Worm (Caenorhabditis elegans) whole organism, young adult: ENCODE measurements around the gene exc-14.

Source experiments
- Y79H2A.3 ChIP-seq: fragments of 200-800 bp; sonication (Bioruptor generic); conservative IDR thresholded peaks from 2 replicates; pipeline ENCODE4 v1.3.6; 2022; ENCODE audit warnings: missing genetic modification reagents, missing genetic modification characterization, missing compliant biosample characterization
- Y95B8A.8 ChIP-seq: fragments of 200-800 bp; sonication (Bioruptor generic); IDR thresholded peaks from 2 replicates; pipeline ENCODE4 v1.3.6; 2022; ENCODE audit warnings: missing genetic modification reagents, missing genetic modification characterization, missing compliant biosample characterization
- aptf-3 ChIP-seq: fragments of 200-800 bp; sonication (Bioruptor generic); IDR thresholded peaks from 2 replicates; pipeline ENCODE4 v1.3.6; 2022; ENCODE audit warnings: missing genetic modification characterization, missing compliant biosample characterization
- ceh-27 ChIP-seq: fragments of 200-800 bp; sonication (Bioruptor generic); optimal IDR thresholded peaks from 2 replicates; lab custom pipeline; 2018; ENCODE audit warnings: mild to moderate bottlenecking, missing genetic modification characterization, moderate library complexity, missing compliant biosample characterization
- ceh-79 ChIP-seq: sonication (generic microtip); optimal IDR thresholded peaks from 2 replicates; lab custom pipeline; 2017; ENCODE audit warnings: mild to moderate bottlenecking, missing genetic modification characterization, missing compliant biosample characterization
- him-1 ChIP-seq: sonication (generic microtip); optimal IDR thresholded peaks from 2 replicates; lab custom pipeline; 2016; ENCODE audit warnings: missing genotype, missing genetic modification reagents, missing genetic modification characterization, missing compliant biosample characterization
- lsl-1 ChIP-seq: fragments of 200-800 bp; sonication (Bioruptor generic); optimal IDR thresholded peaks from 2 replicates; lab custom pipeline; 2018; ENCODE audit warnings: mild to moderate bottlenecking, missing genetic modification characterization, moderate library complexity, missing compliant biosample characterization
- madf-8 ChIP-seq: fragments of 200-800 bp; sonication (Bioruptor generic); conservative IDR thresholded peaks from 2 replicates; pipeline ENCODE4 v1.3.6; 2022; ENCODE audit warnings: missing genetic modification reagents, missing genetic modification characterization, missing compliant biosample characterization
- mes-4 ChIP-seq: sonication (generic microtip); optimal IDR thresholded peaks from 2 replicates; lab custom pipeline; 2016; ENCODE audit warnings: missing genotype, missing genetic modification characterization, missing compliant biosample characterization
- snpc-1.1 ChIP-seq: sonication (generic microtip); optimal IDR thresholded peaks from 2 replicates; lab custom pipeline; 2017; ENCODE audit warnings: missing genetic modification characterization, mild to moderate bottlenecking, missing compliant biosample characterization, antibody characterized with exemption, moderate library complexity, missing genotype, missing genetic modification reagents; ENCODE audit not compliant: insufficient read depth
- snpc-3.4 ChIP-seq: sonication (generic microtip); optimal IDR thresholded peaks from 2 replicates; lab custom pipeline; 2017; ENCODE audit warnings: missing genetic modification characterization, mild to moderate bottlenecking, missing compliant biosample characterization, antibody characterized with exemption, moderate library complexity, missing genotype, missing genetic modification reagents
- unc-62 ChIP-seq: fragments of 150-350 bp; optimal IDR thresholded peaks from 2 replicates; lab custom pipeline; 2014; ENCODE audit warnings: missing biosample characterization, missing genetic modification reagents, missing genetic modification characterization
- ztf-18 ChIP-seq: sonication (generic microtip); optimal IDR thresholded peaks from 2 replicates; lab custom pipeline; 2016; ENCODE audit warnings: missing genotype, mild to moderate bottlenecking, missing genetic modification characterization, missing compliant biosample characterization
- ztf-25 ChIP-seq: fragments of 200-800 bp; sonication (Bioruptor generic); IDR thresholded peaks from 2 replicates; pipeline ENCODE4 v1.3.6; 2022; ENCODE audit warnings: missing genetic modification reagents, missing genetic modification characterization, missing compliant biosample characterization

DNA sequence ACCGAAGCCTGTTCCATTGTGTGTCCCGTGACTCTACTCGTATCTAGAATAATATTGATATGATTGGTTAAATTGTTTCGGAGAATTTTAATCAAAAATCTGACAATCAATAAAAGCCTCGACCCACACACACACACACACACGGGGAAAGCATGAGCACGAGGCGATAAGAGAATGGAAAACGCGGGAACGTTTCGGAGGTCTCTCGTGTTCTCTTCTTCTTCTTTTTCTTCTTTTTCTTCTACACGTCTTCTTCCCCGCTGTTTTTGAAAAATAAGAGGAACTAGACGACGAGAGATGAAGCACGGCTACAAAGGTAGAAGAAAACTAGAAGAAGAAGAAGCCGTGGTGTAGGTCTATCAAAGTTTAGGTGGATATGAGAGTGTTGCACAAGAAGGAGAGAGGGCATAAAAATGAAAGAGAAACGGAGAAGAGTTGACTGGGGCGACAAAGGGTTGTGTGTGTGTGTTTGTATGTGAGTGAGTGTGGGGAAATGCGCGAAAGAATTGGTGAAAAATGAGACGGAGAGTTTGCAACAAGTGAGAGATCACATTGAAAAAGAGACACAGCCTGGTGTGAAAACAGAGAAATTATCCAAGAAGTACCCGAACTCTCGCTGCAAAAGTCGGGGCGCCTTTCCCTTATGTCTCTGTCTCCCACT lies 18.9 kb upstream of the exc-14 start, which contains the start of gene mlk-1:
- no peak for TF ChIP-seq madf-8 (GFP tag; lab: Robert Waterston, UW)
- TF ChIP-seq snpc-1.1: no peak
- no peak for TF ChIP-seq Y95B8A.8 (GFP tag; lab: Robert Waterston, UW)
- no peak for TF ChIP-seq Y79H2A.3 (GFP tag; lab: Robert Waterston, UW)
- peak; percentile 47 for TF ChIP-seq ceh-27 (GFP tag; lab: Kevin White, UChicago)
- TF ChIP-seq him-1: no peak
- TF ChIP-seq snpc-3.4 (tag; lab: Kevin White, UChicago): no peak
- TF ChIP-seq ceh-79: no peak
- TF ChIP-seq unc-62 (GFP tag; lab: Kevin White, UChicago): no peak
- TF ChIP-seq aptf-3 (GFP tag; lab: Robert Waterston, UW): no peak
- TF ChIP-seq lsl-1: no peak
- no peak for TF ChIP-seq mes-4
- TF ChIP-seq ztf-18 (tag; lab: Kevin White, UChicago): peak; percentile 22
- no peak for TF ChIP-seq ztf-25 (GFP tag; lab: Robert Waterston, UW)
